Fruit fly (Drosophila melanogaster) whole organism, embryonic: ENCODE data around the gene Psf2.

Experiments used
- Aef1 ChIP-seq: fragments of 200-800 bp; sonication (Bioruptor generic); IDR thresholded peaks from 3 replicates; pipeline ENCODE4 v1.3.6; 2022; ENCODE audit warnings: missing biosample characterization, missing genetic modification characterization
- B-H2 ChIP-seq: fragments of 200-800 bp; sonication (Bioruptor generic); optimal IDR thresholded peaks from 2 replicates; lab custom pipeline; 2018; ENCODE audit warnings: missing biosample characterization, mild to moderate bottlenecking, missing genetic modification characterization
- CG1024 ChIP-seq: fragments of 200-800 bp; sonication (Bioruptor generic); IDR thresholded peaks from 2 replicates; pipeline ENCODE4 v1.3.6; 2022; ENCODE audit warnings: missing biosample characterization, missing genetic modification characterization
- CG10267 ChIP-seq: fragments of 200-800 bp; sonication (Bioruptor generic); optimal IDR thresholded peaks from 2 replicates; lab custom pipeline; 2018; ENCODE audit warnings: missing biosample characterization, mild to moderate bottlenecking, missing genetic modification characterization, moderate library complexity
- CG12219 ChIP-seq: fragments of 200-800 bp; sonication (Bioruptor generic); optimal IDR thresholded peaks from 3 replicates; lab custom pipeline; 2018; ENCODE audit warnings: missing biosample characterization, mild to moderate bottlenecking, missing genetic modification characterization
- CG12942 ChIP-seq: fragments of 200-800 bp; sonication (Bioruptor generic); optimal IDR thresholded peaks from 3 replicates; lab custom pipeline; 2016; ENCODE audit warnings: missing biosample characterization, missing genetic modification characterization
- CG15011 ChIP-seq: fragments of 200-800 bp; sonication (Bioruptor generic); optimal IDR thresholded peaks from 3 replicates; lab custom pipeline; 2018; ENCODE audit warnings: missing biosample characterization, mild to moderate bottlenecking, missing genetic modification characterization
- CG15073 ChIP-seq: fragments of 200-800 bp; sonication (Bioruptor generic); optimal IDR thresholded peaks from 2 replicates; lab custom pipeline; 2016; ENCODE audit warnings: missing biosample characterization, missing genetic modification characterization
- CG17361 ChIP-seq: fragments of 200-800 bp; sonication (Bioruptor generic); IDR thresholded peaks from 3 replicates; pipeline ENCODE4 v1.3.6; 2022; ENCODE audit warnings: missing biosample characterization, missing genetic modification characterization
- CG1792 ChIP-seq: fragments of 200-800 bp; sonication (Bioruptor generic); optimal IDR thresholded peaks from 2 replicates; lab custom pipeline; 2016; ENCODE audit warnings: missing biosample characterization, missing genetic modification characterization
- CG18011 ChIP-seq: fragments of 200-800 bp; sonication (Bioruptor generic); optimal IDR thresholded peaks from 2 replicates; lab custom pipeline; 2017; ENCODE audit warnings: missing biosample characterization, missing genetic modification characterization, mild to moderate bottlenecking, moderate library complexity, missing genotype
- CG18619 ChIP-seq: fragments of 200-800 bp; sonication (Bioruptor generic); optimal IDR thresholded peaks from 3 replicates; lab custom pipeline; 2017; ENCODE audit warnings: missing biosample characterization, mild to moderate bottlenecking, missing genetic modification characterization
- CG2116 ChIP-seq: fragments of 200-800 bp; sonication (Bioruptor generic); optimal IDR thresholded peaks from 3 replicates; lab custom pipeline; 2018; ENCODE audit warnings: missing biosample characterization, mild to moderate bottlenecking, missing genetic modification characterization
- CG2199 ChIP-seq: fragments of 200-800 bp; sonication (Bioruptor generic); IDR thresholded peaks from 3 replicates; pipeline ENCODE4 v1.3.6; 2022; ENCODE audit warnings: missing biosample characterization, missing genetic modification characterization
- CG32532 ChIP-seq: fragments of 200-800 bp; sonication (Bioruptor generic); IDR thresholded peaks from 2 replicates; pipeline ENCODE4 v1.3.6; 2022; ENCODE audit warnings: missing biosample characterization, missing genetic modification characterization
- CG32767 ChIP-seq: fragments of 200-800 bp; sonication (Bioruptor generic); IDR thresholded peaks from 2 replicates; pipeline ENCODE4 v1.3.6; 2022; ENCODE audit warnings: missing biosample characterization, missing genetic modification characterization
- CG43689 ChIP-seq: fragments of 200-800 bp; sonication (Bioruptor generic); IDR thresholded peaks from 2 replicates; pipeline ENCODE4 v1.3.6; 2022; ENCODE audit warnings: missing biosample characterization, missing genetic modification characterization
- CG4404 ChIP-seq: fragments of 200-800 bp; sonication (Bioruptor generic); IDR thresholded peaks from 2 replicates; pipeline ENCODE4 v1.3.6; 2022; ENCODE audit warnings: missing biosample characterization, missing genetic modification characterization
- CG4424 ChIP-seq: fragments of 200-800 bp; sonication (Bioruptor generic); optimal IDR thresholded peaks from 3 replicates; lab custom pipeline; 2016; ENCODE audit warnings: missing biosample characterization, missing genetic modification characterization
- CG5180 ChIP-seq: fragments of 200-800 bp; sonication (Bioruptor generic); optimal IDR thresholded peaks from 3 replicates; lab custom pipeline; 2017; ENCODE audit warnings: missing biosample characterization, missing genetic modification characterization, mild to moderate bottlenecking, moderate library complexity, missing genetic modification reagents
- CG6765 ChIP-seq: fragments of 200-800 bp; sonication (Bioruptor generic); optimal IDR thresholded peaks from 3 replicates; lab custom pipeline; 2017; ENCODE audit warnings: missing biosample characterization, mild to moderate bottlenecking, missing genetic modification characterization
- CG7839 ChIP-seq: fragments of 200-800 bp; sonication (Bioruptor generic); optimal IDR thresholded peaks from 3 replicates; lab custom pipeline; 2018; ENCODE audit warnings: missing biosample characterization, mild to moderate bottlenecking, missing genetic modification characterization, moderate library complexity
- CG8089 ChIP-seq: fragments of 200-800 bp; sonication (Bioruptor generic); optimal IDR thresholded peaks from 3 replicates; lab custom pipeline; 2016; ENCODE audit warnings: missing biosample characterization, missing genetic modification characterization
- CTCF ChIP-seq: fragments of 200-800 bp; sonication (Bioruptor generic); optimal IDR thresholded peaks from 2 replicates; lab custom pipeline; 2017; ENCODE audit warnings: missing biosample characterization, mild to moderate bottlenecking, missing genetic modification characterization, moderate library complexity
- ERR ChIP-seq: fragments of 200-800 bp; sonication (Bioruptor generic); optimal IDR thresholded peaks from 2 replicates; lab custom pipeline; 2016; ENCODE audit warnings: missing biosample characterization, missing genetic modification characterization
- HLHmδ ChIP-seq: fragments of 200-800 bp; sonication (Bioruptor generic); optimal IDR thresholded peaks from 2 replicates; lab custom pipeline; 2018; ENCODE audit warnings: missing biosample characterization, mild to moderate bottlenecking, missing genetic modification characterization, moderate library complexity
- Lim3 ChIP-seq: fragments of 200-800 bp; sonication (Bioruptor generic); IDR thresholded peaks from 2 replicates; pipeline ENCODE4 v1.3.6; 2022; ENCODE audit warnings: missing biosample characterization, missing genetic modification characterization
- Poxn ChIP-seq: fragments of 200-800 bp; sonication (Bioruptor generic); IDR thresholded peaks from 2 replicates; pipeline ENCODE4 v1.3.6; 2022; ENCODE audit warnings: missing biosample characterization, missing genetic modification characterization
- Sry-β ChIP-seq: fragments of 200-800 bp; sonication (Bioruptor generic); optimal IDR thresholded peaks from 2 replicates; lab custom pipeline; 2018; ENCODE audit warnings: missing biosample characterization, mild to moderate bottlenecking, missing genetic modification characterization, moderate library complexity
- bigmax ChIP-seq: fragments of 200-800 bp; sonication (Bioruptor generic); optimal IDR thresholded peaks from 2 replicates; lab custom pipeline; 2018; ENCODE audit warnings: missing biosample characterization, mild to moderate bottlenecking, missing genetic modification characterization
- ci ChIP-seq: fragments of 200-800 bp; sonication (Bioruptor generic); IDR thresholded peaks from 3 replicates; pipeline ENCODE4 v1.3.6; 2022; ENCODE audit warnings: missing biosample characterization, missing genetic modification characterization
- crol ChIP-seq: fragments of 200-800 bp; sonication (Bioruptor generic); IDR thresholded peaks from 2 replicates; pipeline ENCODE4 v1.3.6; 2022; ENCODE audit warnings: missing biosample characterization, missing genetic modification characterization
- dysf ChIP-seq: fragments of 200-800 bp; sonication (Bioruptor generic); IDR thresholded peaks from 3 replicates; pipeline ENCODE4 v1.3.6; 2022; ENCODE audit warnings: missing biosample characterization, missing genetic modification characterization
- fd64A ChIP-seq: fragments of 200-800 bp; sonication (Bioruptor generic); optimal IDR thresholded peaks from 3 replicates; lab custom pipeline; 2018; ENCODE audit warnings: missing biosample characterization, mild to moderate bottlenecking, missing genetic modification characterization
- gsb-n ChIP-seq: fragments of 200-800 bp; sonication (Bioruptor generic); optimal IDR thresholded peaks from 3 replicates; lab custom pipeline; 2018; ENCODE audit warnings: missing biosample characterization, mild to moderate bottlenecking, missing genetic modification characterization
- hb ChIP-seq: fragments of 200-800 bp; sonication (Bioruptor generic); IDR thresholded peaks from 3 replicates; pipeline ENCODE4 v1.3.6; 2022; ENCODE audit warnings: missing biosample characterization, missing genetic modification characterization; ENCODE audit not compliant: partially characterized antibody
- jing ChIP-seq: fragments of 200-800 bp; sonication (Bioruptor generic); optimal IDR thresholded peaks from 2 replicates; lab custom pipeline; 2018; ENCODE audit warnings: missing biosample characterization, mild to moderate bottlenecking, missing genetic modification characterization
- lilli ChIP-seq: fragments of 200-800 bp; sonication (Bioruptor generic); optimal IDR thresholded peaks from 3 replicates; lab custom pipeline; 2016; ENCODE audit warnings: missing biosample characterization, missing genetic modification characterization
- lov ChIP-seq, 2 experiments: fragments of 200-800 bp in 1 of 2; fragments of >200 bp in 1 of 2; sonication (Bioruptor generic) in 1 of 2; IDR thresholded peaks in 1 of 2; optimal IDR thresholded peaks in 1 of 2; 2 replicates in 1 of 2; 3 replicates in 1 of 2; pipeline versions ENCODE4 v1.3.6 to Lab custom; 2017 to 2022; ENCODE audit warnings: missing biosample characterization in 1 of 2, missing genetic modification characterization in 1 of 2
- odd ChIP-seq: fragments of 200-800 bp; sonication (Bioruptor generic); optimal IDR thresholded peaks from 2 replicates; lab custom pipeline; 2017; ENCODE audit warnings: missing biosample characterization, mild to moderate bottlenecking, missing genetic modification characterization
- onecut ChIP-seq: fragments of 200-800 bp; sonication (Bioruptor generic); IDR thresholded peaks from 2 replicates; pipeline ENCODE4 v1.3.6; 2022; ENCODE audit warnings: missing biosample characterization, missing genetic modification characterization
- otp ChIP-seq: fragments of 200-800 bp; sonication (Bioruptor generic); IDR thresholded peaks from 3 replicates; pipeline ENCODE4, ENCODE4 v1.3.6; 2022; ENCODE audit warnings: missing biosample characterization, missing genetic modification characterization
- ranshi ChIP-seq: fragments of 200-800 bp; sonication (Bioruptor generic); IDR thresholded peaks from 2 replicates; pipeline ENCODE4 v1.3.6; 2022; ENCODE audit warnings: missing biosample characterization, missing genetic modification characterization
- run ChIP-seq: fragments of 200-800 bp; sonication (Bioruptor generic); optimal IDR thresholded peaks from 3 replicates; lab custom pipeline; 2018; ENCODE audit warnings: missing biosample characterization, mild to moderate bottlenecking, missing genetic modification characterization
- sens ChIP-seq: fragments of 200-800 bp; sonication (Bioruptor generic); peaks from one replicate; lab custom pipeline; 2016; ENCODE audit warnings: missing biosample characterization, missing genetic modification characterization
- sens-2 ChIP-seq: fragments of 200-800 bp; sonication (Bioruptor generic); IDR thresholded peaks from 2 replicates; pipeline ENCODE4 v1.3.6; 2022; ENCODE audit warnings: missing biosample characterization, missing genetic modification characterization
- sr ChIP-seq: fragments of 200-800 bp; sonication (Bioruptor generic); IDR thresholded peaks from 3 replicates; pipeline ENCODE4 v1.3.6; 2022; ENCODE audit warnings: missing biosample characterization, missing genetic modification characterization
- trem ChIP-seq: fragments of 200-800 bp; optimal IDR thresholded peaks from 3 replicates; lab custom pipeline; 2019; ENCODE audit warnings: missing biosample characterization, mild to moderate bottlenecking, missing genetic modification characterization, moderate library complexity
- unpg ChIP-seq: fragments of 200-800 bp; sonication (Bioruptor generic); optimal IDR thresholded peaks from 3 replicates; lab custom pipeline; 2018; ENCODE audit warnings: missing biosample characterization, mild to moderate bottlenecking, missing genetic modification characterization, moderate library complexity
- vnd ChIP-seq: fragments of 200-800 bp; sonication (Bioruptor generic); IDR thresholded peaks from 3 replicates; pipeline ENCODE4 v1.3.6; 2022; ENCODE audit warnings: missing biosample characterization, missing genetic modification characterization; ENCODE audit not compliant: partially characterized antibody
- wor ChIP-seq: fragments of 200-800 bp; sonication (Bioruptor generic); IDR thresholded peaks from 2 replicates; pipeline ENCODE4 v1.3.6; 2022; ENCODE audit warnings: missing biosample characterization, missing genetic modification characterization

Gene Psf2

DNA sequence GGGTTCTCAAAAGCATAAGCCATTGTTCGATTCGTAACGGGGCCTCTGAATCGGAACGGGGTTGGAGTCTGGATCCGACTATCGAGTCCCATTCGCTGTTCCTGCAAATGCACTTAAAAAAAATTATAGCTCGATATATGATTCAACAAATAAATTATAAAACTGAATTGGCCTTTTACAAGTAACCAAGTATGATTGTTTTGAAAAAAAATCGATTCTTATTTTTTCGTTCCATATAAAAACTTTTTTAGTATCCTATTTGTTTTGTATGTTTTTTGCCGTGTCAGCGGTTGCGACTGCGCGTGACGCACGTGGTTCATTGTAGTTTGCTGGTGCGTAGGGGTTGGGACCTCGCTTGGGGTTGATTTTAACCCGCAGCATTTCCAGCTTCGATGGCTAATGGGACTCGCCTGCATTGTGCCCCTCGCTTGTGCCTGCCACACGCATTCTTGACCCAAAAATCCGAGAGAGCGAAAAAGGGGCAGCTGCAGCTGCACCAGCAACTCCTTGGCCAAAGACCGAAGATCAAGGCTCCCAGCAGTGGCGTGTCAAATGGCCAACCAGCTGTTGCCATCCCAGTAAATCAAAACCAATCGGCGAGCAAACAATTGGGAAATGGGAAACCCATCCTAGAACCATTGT lies 36.4 kb downstream of the Psf2 start (continued):
- TF ChIP-seq hb (no peak), CG18011 (GFP tag; lab: Kevin White, UChicago) (no peak), CG1792 (no peak), lilli (peak; percentile 55), bigmax (no peak), CG32532 (GFP tag; lab: Robert Waterston, UW) (no peak; the same call in 1 of the 2 replicates), CG18619 (GFP tag; lab: Kevin White, UChicago) (peak; percentile 11), jing (peak; percentile 5), ci (peak; percentile 62; the same call in 1 of the 3 replicates), CG6765 (GFP tag; lab: Kevin White, UChicago) (no peak), dysf (GFP tag; lab: Robert Waterston, UW) (no peak), ERR (GFP tag; lab: Kevin White, UChicago) (no peak), sens-2 (0 out of 2 replicates have a peak, but pooled peaks have one; percentile 17), CG32767 (GFP tag; lab: Robert Waterston, UW) (0 out of 2 replicates have a peak, but pooled peaks have one; percentile 24), CG1024 (no peak), otp (peak; percentile 48; the same call in 1 of the 3 replicates), CTCF (GFP tag; lab: Kevin White, UChicago) (no peak), sens (GFP tag; lab: Kevin White, UChicago) (peak; percentile 98), CG17361 (peak; percentile 75), Lim3 (GFP tag; lab: Robert Waterston, UW) (no peak), odd (GFP tag; lab: Kevin White, UChicago) (no peak), CG5180 (no peak), ranshi (GFP tag; lab: Robert Waterston, UW) (peak; percentile 48; the same call in 1 of the 2 replicates), run (tag; lab: Kevin White, UChicago) (no peak), CG15073 (GFP tag; lab: Kevin White, UChicago) (no peak), Sry-β (GFP tag; lab: Kevin White, UChicago) (no peak), wor (GFP tag; lab: Robert Waterston, UW) (no peak), CG2199 (GFP tag; lab: Robert Waterston, UW) (no peak), CG4424 (GFP tag; lab: Kevin White, UChicago) (peak; percentile 81), lov (optimal IDR thresholded peaks at IDR 0.05; lab: Kevin White, UChicago) (no peak), lov (GFP tag; IDR thresholded peaks at IDR 0.05; lab: Robert Waterston, UW) (no peak), CG4404 (GFP tag; lab: Robert Waterston, UW) (peak; percentile 94), CG12942 (GFP tag; lab: Kevin White, UChicago) (peak; percentile 15), fd64A (GFP tag; lab: Kevin White, UChicago) (no peak), vnd (GFP tag; lab: Robert Waterston, UW) (no peak), Aef1 (GFP tag; lab: Robert Waterston, UW) (no peak), gsb-n (tag; lab: Kevin White, UChicago) (peak; percentile 91), CG2116 (GFP tag; lab: Kevin White, UChicago) (peak; percentile 32), CG15011 (peak; percentile 41), sr (GFP tag; lab: Robert Waterston, UW) (no peak), CG43689 (no peak), Poxn (GFP tag; lab: Robert Waterston, UW) (no peak), HLHmδ (GFP tag; lab: Kevin White, UChicago) (peak; percentile 14), CG10267 (tag; lab: Kevin White, UChicago) (peak; percentile 88), CG8089 (peak; percentile 59), trem (tag; lab: Kevin White, UChicago) (peak; percentile 83), B-H2 (GFP tag; lab: Kevin White, UChicago) (no peak), CG12219 (GFP tag; lab: Kevin White, UChicago) (peak; percentile 36), CG7839 (peak; percentile 72), crol (GFP tag; lab: Robert Waterston, UW) (0 out of 2 replicates have a peak, but pooled peaks have one; percentile 32), unpg (GFP tag; lab: Kevin White, UChicago) (peak; percentile 71), onecut (GFP tag; lab: Robert Waterston, UW) (peak; percentile 61)
